Worm (Caenorhabditis elegans) whole organism, L2 larva: Measurements from ENCODE around the gene F35H8.4.

Experiments used
- F13H6.1 ChIP-seq: sonication (generic microtip); optimal IDR thresholded peaks from 2 replicates; lab custom pipeline; 2016; ENCODE audit warnings: missing genetic modification characterization, missing compliant biosample characterization
- R02D3.7 ChIP-seq: fragments of 150-350 bp; optimal IDR thresholded peaks from 2 replicates; lab custom pipeline; 2014; ENCODE audit warnings: missing biosample characterization, missing genetic modification characterization
- alr-1 ChIP-seq: fragments of 150-350 bp; optimal IDR thresholded peaks from 2 replicates; lab custom pipeline; 2014; ENCODE audit warnings: missing biosample characterization, missing genetic modification characterization
- aly-2 ChIP-seq: fragments of 150-350 bp; optimal IDR thresholded peaks from 2 replicates; lab custom pipeline; 2014; ENCODE audit warnings: missing biosample characterization, missing genetic modification characterization
- ama-1 ChIP-seq: fragments of 150-350 bp; optimal IDR thresholded peaks from 2 replicates; lab custom pipeline; 2018; ENCODE audit warnings: inconsistent platforms
- blmp-1 ChIP-seq: sonication (generic microtip); optimal IDR thresholded peaks from 2 replicates; lab custom pipeline; 2017; ENCODE audit warnings: missing genetic modification characterization, mild to moderate bottlenecking, missing compliant biosample characterization, antibody characterized with exemption, moderate library complexity; ENCODE audit not compliant: insufficient read depth
- ceh-16 ChIP-seq: fragments of 150-350 bp; optimal IDR thresholded peaks from 2 replicates; lab custom pipeline; 2014; ENCODE audit warnings: missing biosample characterization, missing genetic modification characterization
- ceh-82 ChIP-seq: fragments of 150-350 bp; optimal IDR thresholded peaks from 2 replicates; lab custom pipeline; 2014; ENCODE audit warnings: missing biosample characterization, missing genetic modification characterization
- crh-2 ChIP-seq: sonication (generic microtip); optimal IDR thresholded peaks from 2 replicates; lab custom pipeline; 2017; ENCODE audit warnings: missing biosample characterization, missing genetic modification characterization
- dmd-4 ChIP-seq: sonication (generic microtip); optimal IDR thresholded peaks from 2 replicates; lab custom pipeline; 2017; ENCODE audit warnings: missing biosample characterization, missing genetic modification characterization
- egl-27 ChIP-seq: sonication (generic microtip); optimal IDR thresholded peaks from 3 replicates; lab custom pipeline; 2017; ENCODE audit warnings: missing biosample characterization, missing genetic modification reagents, missing genetic modification characterization
- elt-1 ChIP-seq: fragments of 150-350 bp; optimal IDR thresholded peaks from 2 replicates; lab custom pipeline; 2014; ENCODE audit warnings: missing biosample characterization, missing genetic modification characterization
- elt-3 ChIP-seq: sonication (generic microtip); optimal IDR thresholded peaks from 2 replicates; lab custom pipeline; 2017; ENCODE audit warnings: missing biosample characterization, missing genetic modification characterization
- fos-1 ChIP-seq: fragments of 150-350 bp; optimal IDR thresholded peaks from 2 replicates; lab custom pipeline; 2014; ENCODE audit warnings: missing biosample characterization, missing genetic modification characterization
- gmeb-1 ChIP-seq: fragments of 150-350 bp; optimal IDR thresholded peaks from 2 replicates; lab custom pipeline; 2014; ENCODE audit warnings: missing biosample characterization, missing genetic modification characterization
- mdl-1 ChIP-seq, 2 experiments: fragments of 150-350 bp in 1 of 2; sonication (generic microtip) in 1 of 2; optimal IDR thresholded peaks; 2 replicates each; lab custom pipeline; 2017; ENCODE audit warnings: missing biosample characterization in 2 of 2, missing genetic modification characterization in 2 of 2
- nhr-10 ChIP-seq: sonication (generic microtip); optimal IDR thresholded peaks from 2 replicates; lab custom pipeline; 2017; ENCODE audit warnings: missing biosample characterization, missing genetic modification characterization
- nhr-11 ChIP-seq: fragments of 150-350 bp; optimal IDR thresholded peaks from 2 replicates; lab custom pipeline; 2014; ENCODE audit warnings: missing biosample characterization, missing genetic modification characterization
- nhr-12 ChIP-seq: fragments of 150-350 bp; optimal IDR thresholded peaks from 2 replicates; lab custom pipeline; 2014; ENCODE audit warnings: missing biosample characterization, missing genetic modification characterization
- nhr-129 ChIP-seq: fragments of 150-350 bp; optimal IDR thresholded peaks from 2 replicates; lab custom pipeline; 2014; ENCODE audit warnings: missing biosample characterization, missing genetic modification characterization
- nhr-21 ChIP-seq: fragments of 150-350 bp; optimal IDR thresholded peaks from 2 replicates; lab custom pipeline; 2014; ENCODE audit warnings: missing biosample characterization, missing genetic modification characterization
- nhr-237 ChIP-seq: fragments of 150-350 bp; optimal IDR thresholded peaks from 2 replicates; lab custom pipeline; 2014; ENCODE audit warnings: missing biosample characterization, missing genetic modification characterization
- nhr-25 ChIP-seq: fragments of 150-350 bp; sonication (generic microtip); optimal IDR thresholded peaks from 3 replicates; lab custom pipeline; 2014; ENCODE audit warnings: missing biosample characterization, missing genetic modification characterization
- nhr-6 ChIP-seq: fragments of 150-350 bp; optimal IDR thresholded peaks from 2 replicates; lab custom pipeline; 2014; ENCODE audit warnings: missing biosample characterization, missing genetic modification characterization
- nhr-77 ChIP-seq: fragments of 150-350 bp; optimal IDR thresholded peaks from 2 replicates; lab custom pipeline; 2014; ENCODE audit warnings: missing biosample characterization, missing genetic modification characterization
- peb-1 ChIP-seq: fragments of 150-350 bp; optimal IDR thresholded peaks from 2 replicates; lab custom pipeline; 2014; ENCODE audit warnings: missing biosample characterization, missing genetic modification characterization
- sem-4 ChIP-seq: fragments of 150-350 bp; optimal IDR thresholded peaks from 2 replicates; lab custom pipeline; 2014; ENCODE audit warnings: missing biosample characterization, missing genetic modification reagents, missing genetic modification characterization
- sma-3 ChIP-seq: sonication (generic microtip); optimal IDR thresholded peaks from 2 replicates; lab custom pipeline; 2016; ENCODE audit warnings: missing genetic modification reagents, missing genetic modification characterization, missing compliant biosample characterization
- sma-9 ChIP-seq, 2 experiments: fragments of 150-350 bp in 1 of 2; sonication (generic microtip) in 1 of 2; optimal IDR thresholded peaks; 2 replicates each; lab custom pipeline; 2014 to 2016; ENCODE audit warnings: missing genetic modification characterization in 2 of 2, mild to moderate bottlenecking in 1 of 2, missing biosample characterization in 1 of 2, missing compliant biosample characterization in 1 of 2, missing genetic modification reagents in 1 of 2, moderate library complexity in 1 of 2
- snpc-4 ChIP-seq: fragments of 150-350 bp; optimal IDR thresholded peaks from 2 replicates; lab custom pipeline; 2014; ENCODE audit warnings: missing biosample characterization, missing genetic modification characterization
- unc-39 ChIP-seq: fragments of 150-350 bp; optimal IDR thresholded peaks from 2 replicates; lab custom pipeline; 2014; ENCODE audit warnings: missing biosample characterization, missing genetic modification characterization
- unc-55 ChIP-seq: fragments of 150-350 bp; sonication (generic microtip); optimal IDR thresholded peaks from 3 replicates; lab custom pipeline; 2014; ENCODE audit warnings: missing biosample characterization, missing genetic modification reagents, missing genetic modification characterization
- unc-62 ChIP-seq: fragments of 150-350 bp; optimal IDR thresholded peaks from 2 replicates; lab custom pipeline; 2014; ENCODE audit warnings: missing biosample characterization, missing genetic modification reagents, missing genetic modification characterization
- zag-1 ChIP-seq: fragments of 150-350 bp; optimal IDR thresholded peaks from 2 replicates; lab custom pipeline; 2014; ENCODE audit warnings: missing biosample characterization, missing genetic modification characterization
- ztf-1 ChIP-seq: fragments of 200-800 bp; sonication (Bioruptor generic); conservative IDR thresholded peaks from 2 replicates; pipeline ENCODE4 v1.3.6; 2022; ENCODE audit warnings: missing genetic modification characterization, missing compliant biosample characterization
- ztf-11 ChIP-seq: sonication (generic microtip); optimal IDR thresholded peaks from 2 replicates; lab custom pipeline; 2017; ENCODE audit warnings: missing biosample characterization, missing genetic modification characterization
- ztf-4 ChIP-seq: fragments of 150-350 bp; optimal IDR thresholded peaks from 2 replicates; lab custom pipeline; 2014; ENCODE audit warnings: missing biosample characterization, missing genetic modification characterization

F35H8.4 gene

DNA sequence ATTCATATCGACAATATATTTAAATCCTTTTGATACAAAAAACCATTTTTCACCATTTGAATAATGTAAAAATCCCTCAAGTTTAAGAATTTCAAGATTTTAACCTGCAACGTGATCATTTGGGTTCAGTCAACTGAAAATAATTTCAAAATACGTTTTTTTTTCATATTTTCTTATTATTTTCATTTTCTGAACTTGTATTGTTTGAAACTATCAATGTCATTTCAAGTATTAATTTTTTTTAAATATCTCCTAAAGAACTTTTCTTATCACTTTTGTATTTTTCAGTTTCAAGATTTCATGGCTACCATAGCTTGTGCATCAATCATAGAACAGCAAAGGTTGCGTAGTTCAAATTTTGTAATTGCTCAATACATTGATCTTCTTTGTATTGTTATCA lies 27.8 kb downstream of the F35H8.4 start, which contains the start of gene sra-9:
sra-9 (plus strand) TSS at position 301 of the 400 bp plus-strand sequence.
- TF ChIP-seq sma-9 (GFP tag; optimal IDR thresholded peaks at IDR 0.05; lab: Kevin White, UChicago) (no peak), sma-9 (tag; optimal IDR thresholded peaks at IDR 0.05; lab: Kevin White, UChicago) (no peak), dmd-4 (tag; lab: Kevin White, UChicago) (no peak), nhr-12 (tag; lab: Kevin White, UChicago) (no peak), aly-2 (tag; lab: Kevin White, UChicago) (no peak), gmeb-1 (tag; lab: Kevin White, UChicago) (no peak), fos-1 (tag; lab: Kevin White, UChicago) (no peak), elt-1 (no peak), R02D3.7 (tag; lab: Kevin White, UChicago) (no peak), crh-2 (no peak), nhr-21 (tag; lab: Kevin White, UChicago) (no peak), unc-55 (no peak), alr-1 (tag; lab: Kevin White, UChicago) (no peak), nhr-11 (no peak), nhr-237 (tag; lab: Kevin White, UChicago) (no peak)
- TF ChIP-seq, all 48 proteins: peak for 0

DNA sequence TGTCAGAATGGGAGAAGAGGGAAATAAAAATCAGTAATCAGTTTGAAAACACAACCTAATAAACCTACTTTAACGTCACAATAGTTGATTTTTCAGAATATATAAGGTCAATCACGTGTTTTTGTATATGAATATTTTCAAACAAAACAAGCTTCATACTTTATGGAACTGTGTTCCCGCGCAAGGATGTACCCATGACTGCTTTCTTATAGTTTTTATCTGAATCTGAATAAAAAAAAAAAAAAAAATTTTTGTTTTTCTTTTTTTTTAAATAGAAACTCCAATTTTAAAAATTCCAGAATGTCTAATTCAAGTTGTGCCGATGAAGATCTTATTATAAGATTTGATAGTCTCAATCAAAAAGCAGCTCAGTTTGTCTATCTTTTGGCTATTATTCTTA lies 31.3 kb downstream of the F35H8.4 start, which contains the start of gene sra-2:
sra-2 (plus strand) TSS at position 301 of the 400 bp plus-strand sequence.
- TF ChIP-seq ceh-16 (no peak), nhr-10 (tag; lab: Kevin White, UChicago) (no peak), nhr-77 (tag; lab: Kevin White, UChicago) (no peak), nhr-12 (tag; lab: Kevin White, UChicago) (no peak), peb-1 (tag; lab: Kevin White, UChicago) (no peak), sem-4 (tag; lab: Kevin White, UChicago) (no peak), elt-3 (tag; lab: Kevin White, UChicago) (no peak), ztf-4 (tag; lab: Kevin White, UChicago) (no peak), unc-39 (tag; lab: Kevin White, UChicago) (no peak), F13H6.1 (tag; lab: Kevin White, UChicago) (no peak), ama-1 (lab: Kevin White, UChicago) (no peak), sma-3 (GFP tag; lab: Kevin White, UChicago) (no peak), nhr-11 (no peak), unc-62 (no peak), mdl-1 (tag; optimal IDR thresholded peaks at IDR 0.05; lab: Kevin White, UChicago) (no peak)
- TF ChIP-seq, all 48 proteins: peak for 0

ce11 chrII:9523539-9524224 lies 36.1 kb downstream of the F35H8.4 start, which contains the start of gene mex-6:
Gene mex-6, plus strand, starts transcription at chrII:9524174.
- TF ChIP-seq elt-3 (tag; lab: Kevin White, UChicago): no peak
- no peak for TF ChIP-seq peb-1 (tag; lab: Kevin White, UChicago)
- TF ChIP-seq nhr-129 (tag; lab: Kevin White, UChicago): no peak
- TF ChIP-seq nhr-12 (tag; lab: Kevin White, UChicago): no peak
- TF ChIP-seq ztf-1 (GFP tag; lab: Robert Waterston, UW): no peak
- no peak for TF ChIP-seq nhr-10 (tag; lab: Kevin White, UChicago)
- TF ChIP-seq blmp-1 (tag; lab: Kevin White, UChicago): no peak
- TF ChIP-seq egl-27: no peak
- TF ChIP-seq sma-3 (GFP tag; lab: Kevin White, UChicago): no peak
- TF ChIP-seq nhr-25 (tag; lab: Kevin White, UChicago): no peak
- no peak for TF ChIP-seq alr-1 (tag; lab: Kevin White, UChicago)
- no peak for TF ChIP-seq gmeb-1 (tag; lab: Kevin White, UChicago)
- no peak for TF ChIP-seq aly-2 (tag; lab: Kevin White, UChicago)
- no peak for TF ChIP-seq ceh-82 (tag; lab: Kevin White, UChicago)
- no peak for TF ChIP-seq sem-4 (tag; lab: Kevin White, UChicago)
- TF ChIP-seq nhr-6 (tag; lab: Kevin White, UChicago): no peak
- no peak for TF ChIP-seq ztf-11 (tag; lab: Kevin White, UChicago)
- TF ChIP-seq snpc-4 (tag; lab: Kevin White, UChicago): no peak

ce11 chrII:9522986-9523385 lies 36.8 kb downstream of the F35H8.4 start, which contains the start of gene AH6.17:
Gene AH6.17, plus strand, starts transcription at chrII:9523170.
- TF ChIP-seq gmeb-1 (tag; lab: Kevin White, UChicago) (no peak), R02D3.7 (tag; lab: Kevin White, UChicago) (no peak), nhr-11 (no peak), alr-1 (tag; lab: Kevin White, UChicago) (no peak), ztf-1 (GFP tag; lab: Robert Waterston, UW) (no peak), zag-1 (no peak), unc-55 (no peak), egl-27 (no peak)
